Fruit fly (Drosophila melanogaster): ENCODE measurements around the gene CG31548.

DNA sequence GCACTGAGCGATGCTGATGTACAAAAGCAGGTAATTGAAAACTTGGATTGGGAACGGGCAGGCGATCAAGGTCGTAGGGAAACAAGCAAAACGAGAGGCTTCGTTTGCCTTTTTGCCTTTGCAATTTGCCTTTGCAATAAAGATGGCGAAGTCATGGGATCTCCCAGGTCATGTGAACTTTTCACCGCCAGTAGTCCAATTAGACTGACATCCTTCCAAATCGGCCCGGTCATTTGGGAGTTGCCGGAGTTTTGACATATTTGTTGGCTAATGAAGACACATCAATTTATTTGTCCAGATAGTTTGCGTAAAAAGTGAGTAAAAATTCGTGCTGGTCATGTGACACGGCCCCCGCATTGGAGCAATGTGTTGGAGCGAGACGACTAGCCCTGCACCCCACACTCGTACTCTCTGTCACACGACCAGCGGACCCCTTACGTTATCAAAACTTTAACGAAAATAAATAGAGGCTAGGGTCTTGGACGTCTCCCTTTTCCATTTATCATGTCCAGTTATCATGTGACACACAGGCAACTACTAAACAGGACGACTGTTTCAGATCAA is 44.6 kb downstream of the CG31548 start:
- TF ChIP-seq CG8478 (optimal IDR thresholded peaks at IDR 0.05): no peak
- TF ChIP-seq CTCF (optimal IDR thresholded peaks at IDR 0.05): no peak

Data from S2 (cell line).